Fruit fly (Drosophila melanogaster): ENCODE results near the gene alphaTub84B.

The alphaTub84B gene

dm6 chr3R:7124109-7124639, 37.8 kb downstream of the alphaTub84B start, which contains the start of the genes Alh and CG10098 (continued):
- TF ChIP-seq Blimp-1 (GFP tag; optimal IDR thresholded peaks at IDR 0.05) = peak; percentile 28
- TF ChIP-seq fkh (GFP tag; optimal IDR thresholded peaks at IDR 0.05) = peak; percentile 93
- TF ChIP-seq CG11762 (GFP tag; optimal IDR thresholded peaks at IDR 0.05; ENCODE audit: insufficient read depth) = peak; percentile 52
- peak; percentile 72 for TF ChIP-seq CG3919 (GFP tag; optimal IDR thresholded peaks at IDR 0.05)
- no peak for TF ChIP-seq CG6854 (GFP tag; optimal IDR thresholded peaks at IDR 0.05)
- peak; percentile 86 for TF ChIP-seq Smox (GFP tag; optimal IDR thresholded peaks at IDR 0.05)
- peak; percentile 55 for TF ChIP-seq Lpt (GFP tag; optimal IDR thresholded peaks at IDR 0.05)
- peak; percentile 89 for TF ChIP-seq lz (GFP tag; optimal IDR thresholded peaks at IDR 0.05)
- peak; percentile 60 for TF ChIP-seq dac (GFP tag; optimal IDR thresholded peaks at IDR 0.05)
- TF ChIP-seq CG32006 (GFP tag; optimal IDR thresholded peaks at IDR 0.05) = peak; percentile 77
- peak; percentile 42 for TF ChIP-seq spab (GFP tag; optimal IDR thresholded peaks at IDR 0.05)
- TF ChIP-seq Eip93F (GFP tag; optimal IDR thresholded peaks at IDR 0.05) = peak; percentile 69
- peak; percentile 88 for TF ChIP-seq acj6 (GFP tag; optimal IDR thresholded peaks at IDR 0.05)
- TF ChIP-seq CG6276 (GFP tag; optimal IDR thresholded peaks at IDR 0.05) = peak; percentile 5
- peak; percentile 34; the same call in 2 of the 3 replicates for TF ChIP-seq CG8119 (GFP tag; IDR thresholded peaks at IDR 0.05)
- TF ChIP-seq vri (GFP tag; optimal IDR thresholded peaks at IDR 0.05) = peak; percentile 42
- peak; percentile 61 for TF ChIP-seq Ets96B (tag; optimal IDR thresholded peaks at IDR 0.05)
- peak; percentile 87 for TF ChIP-seq Met (GFP tag; optimal IDR thresholded peaks at IDR 0.05)
- TF ChIP-seq esn (GFP tag; optimal IDR thresholded peaks at IDR 0.05) = peak; percentile 89
- TF ChIP-seq Eip78C (GFP tag) = peak; percentile 90
- TF ChIP-seq salr (GFP tag; optimal IDR thresholded peaks at IDR 0.05) = peak; percentile 61 to 88
- peak; percentile 62 for TF ChIP-seq net (GFP tag; optimal IDR thresholded peaks at IDR 0.05)
- peak; percentile 68 for TF ChIP-seq CG34406 (GFP tag; optimal IDR thresholded peaks at IDR 0.05)
- peak; percentile 78 for TF ChIP-seq CG6792 (GFP tag; optimal IDR thresholded peaks at IDR 0.05)

- peak; percentile 77 for TF ChIP-seq acj6 (GFP tag; optimal IDR thresholded peaks at IDR 0.05)
- peak; percentile 84 for TF ChIP-seq CG3032 (tag; optimal IDR thresholded peaks at IDR 0.05)
- TF ChIP-seq Eip78C (GFP tag) = peak; percentile 95
- TF ChIP-seq Eip93F (GFP tag; optimal IDR thresholded peaks at IDR 0.05) = no peak
- peak; percentile 38 for TF ChIP-seq CG8319 (GFP tag; optimal IDR thresholded peaks at IDR 0.05)
- TF ChIP-seq CG10669 (GFP tag; optimal IDR thresholded peaks at IDR 0.05) = peak; percentile 81
- TF ChIP-seq pdm3 (GFP tag; optimal IDR thresholded peaks at IDR 0.05) = peak; percentile 87
- TF ChIP-seq Sox14 (GFP tag; optimal IDR thresholded peaks at IDR 0.05) = peak; percentile 90
- TF ChIP-seq svp (GFP tag) = peak; percentile 96
- TF ChIP-seq lz (GFP tag; optimal IDR thresholded peaks at IDR 0.05) = peak; percentile 90
- TF ChIP-seq CG6808 (GFP tag; optimal IDR thresholded peaks at IDR 0.05) = peak; percentile 61
- TF ChIP-seq CG34406 (GFP tag; optimal IDR thresholded peaks at IDR 0.05) = peak; percentile 86
- no peak; the same call in 1 of the 2 replicates for TF ChIP-seq Gug (GFP tag; IDR thresholded peaks at IDR 0.05)
- TF ChIP-seq salr (GFP tag; optimal IDR thresholded peaks at IDR 0.05) = peak in 1 of 2 experiments; percentile 62
- TF ChIP-seq Sox102F (GFP tag; optimal IDR thresholded peaks at IDR 0.05) = peak; percentile 87
- peak; percentile 84 for TF ChIP-seq CG8632 (GFP tag; optimal IDR thresholded peaks at IDR 0.05)
- peak; percentile 57 for TF ChIP-seq CG6854 (GFP tag; optimal IDR thresholded peaks at IDR 0.05)
- TF ChIP-seq CG11762 (GFP tag; optimal IDR thresholded peaks at IDR 0.05; ENCODE audit: insufficient read depth) = peak; percentile 63
- TF ChIP-seq CG7368 (GFP tag; optimal IDR thresholded peaks at IDR 0.05) = peak; percentile 64
- peak; percentile 83 for TF ChIP-seq cyc (GFP tag; optimal IDR thresholded peaks at IDR 0.05)
- TF ChIP-seq Blimp-1 (GFP tag; optimal IDR thresholded peaks at IDR 0.05) = peak; percentile 49
- peak; percentile 90 for TF ChIP-seq topi (GFP tag; optimal IDR thresholded peaks at IDR 0.05)
- TF ChIP-seq CG3919 (GFP tag; optimal IDR thresholded peaks at IDR 0.05) = peak; percentile 88
- TF ChIP-seq CG15336 (GFP tag; IDR thresholded peaks at IDR 0.05) = peak; percentile 77
- peak; percentile 85 for TF ChIP-seq CG10631 (GFP tag; optimal IDR thresholded peaks at IDR 0.05)
- TF ChIP-seq net (GFP tag; optimal IDR thresholded peaks at IDR 0.05) = peak; percentile 69
- TF ChIP-seq CG6792 (GFP tag; optimal IDR thresholded peaks at IDR 0.05) = peak; percentile 82
- TF ChIP-seq Eip75B (GFP tag; optimal IDR thresholded peaks at IDR 0.05) = peak; percentile 88
- TF ChIP-seq CG4318 (GFP tag; optimal IDR thresholded peaks at IDR 0.05) = peak; percentile 30
- peak; percentile 84 for TF ChIP-seq CG31627 (GFP tag; optimal IDR thresholded peaks at IDR 0.05)
- TF ChIP-seq fd85E (GFP tag; optimal IDR thresholded peaks at IDR 0.05) = peak; percentile 4
- peak; percentile 87 for TF ChIP-seq Met (GFP tag; optimal IDR thresholded peaks at IDR 0.05)
- TF ChIP-seq dsx (GFP tag; optimal IDR thresholded peaks at IDR 0.05; ENCODE audit: poor library complexity, severe bottlenecking) = peak; percentile 91
- TF ChIP-seq Hr39 (GFP tag; optimal IDR thresholded peaks at IDR 0.05) = peak; percentile 87
- peak; percentile 80 for TF ChIP-seq Ets96B (tag; optimal IDR thresholded peaks at IDR 0.05)
- TF ChIP-seq CG11294 (GFP tag; IDR thresholded peaks at IDR 0.05) = peak; percentile 57
- TF ChIP-seq fkh (GFP tag; optimal IDR thresholded peaks at IDR 0.05) = peak; percentile 97
- TF ChIP-seq spab (GFP tag; optimal IDR thresholded peaks at IDR 0.05) = peak; percentile 54
- TF ChIP-seq Sox15 (GFP tag; optimal IDR thresholded peaks at IDR 0.05) = peak; percentile 64
These were observed 41.6 kb downstream of the alphaTub84B start, which contains the start of gene CG10068 for dm6 chr3R:7127966-7128365. TSS of gene CG10068 (minus strand) at chr3R:7128027.

All from whole organism, prepupa.